Fruit fly (Drosophila melanogaster) whole organism, embryonic: ENCODE measurements around the gene Girdin.

Experiments used
- BEAF-32 ChIP-seq: fragments of 200-800 bp; sonication (Bioruptor generic); optimal IDR thresholded peaks from 3 replicates; lab custom pipeline; 2017; ENCODE audit warnings: missing biosample characterization, missing genetic modification characterization, mild to moderate bottlenecking, moderate library complexity, missing genetic modification reagents
- Bteb2 ChIP-seq: fragments of 200-800 bp; sonication (Bioruptor generic); optimal IDR thresholded peaks from 2 replicates; lab custom pipeline; 2016; ENCODE audit warnings: missing biosample characterization, missing genetic modification characterization
- CG10209 ChIP-seq: fragments of 200-800 bp; sonication (Bioruptor generic); optimal IDR thresholded peaks from 3 replicates; lab custom pipeline; 2017; ENCODE audit warnings: missing biosample characterization, mild to moderate bottlenecking, missing genetic modification characterization, missing genetic modification reagents
- CG10431 ChIP-seq: fragments of 200-800 bp; sonication (Bioruptor generic); optimal IDR thresholded peaks from 3 replicates; lab custom pipeline; 2018; ENCODE audit warnings: missing biosample characterization, mild to moderate bottlenecking, missing genetic modification characterization
- CG11247 ChIP-seq: fragments of 200-800 bp; sonication (Bioruptor generic); IDR thresholded peaks from 2 replicates; pipeline ENCODE4 v1.3.6; 2022; ENCODE audit warnings: missing biosample characterization, missing genetic modification characterization
- CG11456 ChIP-seq: fragments of 200-800 bp; sonication (Bioruptor generic); IDR thresholded peaks from 3 replicates; pipeline ENCODE4 v1.3.6; 2022; ENCODE audit warnings: missing biosample characterization, missing genetic modification characterization
- CG14441 ChIP-seq: fragments of 200-800 bp; sonication (Bioruptor generic); IDR thresholded peaks from 2 replicates; pipeline ENCODE4 v1.3.6; 2022; ENCODE audit warnings: missing biosample characterization, missing genetic modification characterization
- CG18476 ChIP-seq: fragments of 200-800 bp; sonication (Bioruptor generic); optimal IDR thresholded peaks from 2 replicates; lab custom pipeline; 2016; ENCODE audit warnings: missing biosample characterization, mild to moderate bottlenecking, missing genetic modification characterization
- CG2120 ChIP-seq: fragments of 200-800 bp; sonication (Bioruptor generic); optimal IDR thresholded peaks from 3 replicates; lab custom pipeline; 2016; ENCODE audit warnings: missing biosample characterization, missing genetic modification characterization
- CG2199 ChIP-seq: fragments of 200-800 bp; sonication (Bioruptor generic); IDR thresholded peaks from 3 replicates; pipeline ENCODE4 v1.3.6; 2022; ENCODE audit warnings: missing biosample characterization, missing genetic modification characterization
- CG32767 ChIP-seq: fragments of 200-800 bp; sonication (Bioruptor generic); IDR thresholded peaks from 2 replicates; pipeline ENCODE4 v1.3.6; 2022; ENCODE audit warnings: missing biosample characterization, missing genetic modification characterization
- CG3281 ChIP-seq: fragments of 200-800 bp; sonication (Bioruptor generic); optimal IDR thresholded peaks from 3 replicates; lab custom pipeline; 2017; ENCODE audit warnings: missing biosample characterization, mild to moderate bottlenecking, missing genetic modification characterization
- CG34224 ChIP-seq: fragments of 200-800 bp; sonication (Bioruptor generic); IDR thresholded peaks from 3 replicates; pipeline ENCODE4 v1.3.6; 2022; ENCODE audit warnings: missing biosample characterization, missing genetic modification characterization; ENCODE audit not compliant: partially characterized antibody
- CG34422 ChIP-seq: fragments of 200-800 bp; sonication (Bioruptor generic); IDR thresholded peaks from 3 replicates; pipeline ENCODE4 v1.3.6; 2022; ENCODE audit warnings: missing biosample characterization, missing genetic modification characterization
- CG3995 ChIP-seq: fragments of 200-800 bp; sonication (Bioruptor generic); optimal IDR thresholded peaks from 3 replicates; lab custom pipeline; 2016; ENCODE audit warnings: missing biosample characterization, missing genetic modification characterization
- CG4328 ChIP-seq: fragments of 200-800 bp; sonication (Bioruptor generic); optimal IDR thresholded peaks from 3 replicates; lab custom pipeline; 2017; ENCODE audit warnings: missing biosample characterization, missing genetic modification reagents, missing genetic modification characterization
- CG8290 ChIP-seq, 3 experiments: fragments of 200-800 bp; sonication (Bioruptor generic); optimal IDR thresholded peaks; 2 replicates each; lab custom pipeline; 2016 to 2019; ENCODE audit warnings: missing biosample characterization in 3 of 3, missing genetic modification characterization in 3 of 3, mild to moderate bottlenecking in 2 of 3, moderate library complexity in 1 of 3
- CG8478 ChIP-seq: fragments of >200 bp; optimal IDR thresholded peaks from 2 replicates; lab custom pipeline; 2018
- CG8944 ChIP-seq: fragments of 200-800 bp; sonication (Bioruptor generic); optimal IDR thresholded peaks from 3 replicates; lab custom pipeline; 2016; ENCODE audit warnings: missing biosample characterization, missing genetic modification characterization
- CG9727 ChIP-seq: fragments of 200-800 bp; sonication (Bioruptor generic); optimal IDR thresholded peaks from 3 replicates; lab custom pipeline; 2017; ENCODE audit warnings: missing biosample characterization, mild to moderate bottlenecking, missing genetic modification characterization
- CG9876 ChIP-seq: fragments of 200-800 bp; sonication (Bioruptor generic); optimal IDR thresholded peaks from 2 replicates; lab custom pipeline; 2016; ENCODE audit warnings: missing biosample characterization, missing genetic modification characterization
- Camta ChIP-seq: fragments of 200-800 bp; sonication (Bioruptor generic); optimal IDR thresholded peaks from 2 replicates; lab custom pipeline; 2016; ENCODE audit warnings: missing biosample characterization, missing genetic modification characterization
- D19A ChIP-seq: fragments of 200-800 bp; optimal IDR thresholded peaks from 3 replicates; lab custom pipeline; 2019; ENCODE audit warnings: missing biosample characterization, mild to moderate bottlenecking, missing genetic modification characterization, moderate library complexity
- HHEX ChIP-seq: fragments of 200-800 bp; sonication (Bioruptor generic); optimal IDR thresholded peaks from 3 replicates; lab custom pipeline; 2017; ENCODE audit warnings: missing biosample characterization, mild to moderate bottlenecking, missing genetic modification characterization, missing genetic modification reagents
- Hey ChIP-seq: fragments of 200-800 bp; sonication (Bioruptor generic); optimal IDR thresholded peaks from 3 replicates; lab custom pipeline; 2018; ENCODE audit warnings: missing biosample characterization, mild to moderate bottlenecking, missing genetic modification characterization
- Med ChIP-seq: fragments of 200-800 bp; sonication (Bioruptor generic); peaks from one replicate; lab custom pipeline; 2016; ENCODE audit warnings: missing biosample characterization, missing genetic modification characterization, mild to moderate bottlenecking, inconsistent platforms, moderate library complexity
- NC2α ChIP-seq: fragments of 200-800 bp; sonication (Bioruptor generic); optimal IDR thresholded peaks from 2 replicates; lab custom pipeline; 2016; ENCODE audit warnings: missing biosample characterization, missing genetic modification characterization
- chinmo ChIP-seq: fragments of 200-800 bp; sonication (Bioruptor generic); IDR thresholded peaks from 4 replicates; pipeline ENCODE4 v1.3.6; 2022; ENCODE audit warnings: missing biosample characterization, missing genetic modification characterization; ENCODE audit not compliant: partially characterized antibody
- chm ChIP-seq: fragments of 200-800 bp; sonication (Bioruptor generic); IDR thresholded peaks from 2 replicates; pipeline ENCODE4 v1.3.6; 2022; ENCODE audit warnings: missing biosample characterization, missing genetic modification characterization
- ci ChIP-seq: fragments of 200-800 bp; sonication (Bioruptor generic); IDR thresholded peaks from 3 replicates; pipeline ENCODE4 v1.3.6; 2022; ENCODE audit warnings: missing biosample characterization, missing genetic modification characterization
- dan ChIP-seq: fragments of 200-800 bp; sonication (Bioruptor generic); IDR thresholded peaks from 2 replicates; pipeline ENCODE4 v1.3.6; 2022; ENCODE audit warnings: missing biosample characterization, missing genetic modification characterization
- dimm ChIP-seq: fragments of 200-800 bp; sonication (Bioruptor generic); IDR thresholded peaks from 2 replicates; pipeline ENCODE4 v1.3.6; 2022; ENCODE audit warnings: missing biosample characterization, missing genetic modification characterization
- disco-r ChIP-seq: fragments of 200-800 bp; sonication (Bioruptor generic); optimal IDR thresholded peaks from 2 replicates; lab custom pipeline; 2016; ENCODE audit warnings: missing biosample characterization, missing genetic modification characterization
- dmrt11E ChIP-seq: fragments of 200-800 bp; sonication (Bioruptor generic); optimal IDR thresholded peaks from 3 replicates; lab custom pipeline; 2018; ENCODE audit warnings: missing biosample characterization, mild to moderate bottlenecking, missing genetic modification characterization, moderate library complexity
- ftz-f1 ChIP-seq: fragments of 200-800 bp; sonication (Bioruptor generic); optimal IDR thresholded peaks from 2 replicates; lab custom pipeline; 2016; ENCODE audit warnings: missing biosample characterization, missing genetic modification characterization
- gcm2 ChIP-seq: fragments of 200-800 bp; sonication (Bioruptor generic); optimal IDR thresholded peaks from 2 replicates; lab custom pipeline; 2016; ENCODE audit warnings: missing biosample characterization, missing genetic modification characterization
- grn ChIP-seq: fragments of 200-800 bp; sonication (Bioruptor generic); optimal IDR thresholded peaks from 3 replicates; lab custom pipeline; 2017; ENCODE audit warnings: missing biosample characterization, missing genetic modification characterization
- insv ChIP-seq, 2 experiments: fragments of 200-800 bp; sonication (Bioruptor generic); optimal IDR thresholded peaks; 3 replicates each; lab custom pipeline; 2016 to 2018; ENCODE audit warnings: missing biosample characterization in 2 of 2, missing genetic modification characterization in 2 of 2
- lilli ChIP-seq: fragments of 200-800 bp; sonication (Bioruptor generic); optimal IDR thresholded peaks from 3 replicates; lab custom pipeline; 2016; ENCODE audit warnings: missing biosample characterization, missing genetic modification characterization
- lola ChIP-seq, 3 experiments: fragments of >200 bp in 2 of 3; fragments of 200-800 bp in 1 of 3; sonication (Bioruptor generic) in 1 of 3; optimal IDR thresholded peaks; 2 replicates each; lab custom pipeline; 2017 to 2019; ENCODE audit warnings: missing biosample characterization in 3 of 3, missing genetic modification characterization in 3 of 3, mild to moderate bottlenecking in 1 of 3, moderate library complexity in 1 of 3
- phol ChIP-seq: fragments of 200-800 bp; sonication (Bioruptor generic); optimal IDR thresholded peaks from 3 replicates; lab custom pipeline; 2018; ENCODE audit warnings: missing biosample characterization, mild to moderate bottlenecking, missing genetic modification characterization, moderate library complexity
- pita ChIP-seq: fragments of 200-800 bp; sonication (Bioruptor generic); optimal IDR thresholded peaks from 2 replicates; lab custom pipeline; 2017; ENCODE audit warnings: missing biosample characterization, mild to moderate bottlenecking, missing genetic modification characterization
- pzg ChIP-seq: fragments of 200-800 bp; sonication (Bioruptor generic); optimal IDR thresholded peaks from 3 replicates; lab custom pipeline; 2018; ENCODE audit warnings: missing biosample characterization, mild to moderate bottlenecking, missing genetic modification characterization, moderate library complexity
- row ChIP-seq: fragments of 200-800 bp; sonication (Bioruptor generic); IDR thresholded peaks from 3 replicates; pipeline ENCODE4 v1.3.6; 2022; ENCODE audit warnings: missing biosample characterization, missing genetic modification characterization
- sc ChIP-seq, 3 experiments: fragments of >200 bp in 2 of 3; fragments of 200-800 bp in 1 of 3; sonication (Bioruptor generic) in 1 of 3; optimal IDR thresholded peaks; 2 replicates in 2 of 3; 3 replicates in 1 of 3; lab custom pipeline; 2017; ENCODE audit warnings: mild to moderate bottlenecking in 1 of 3, missing biosample characterization in 1 of 3, missing genetic modification characterization in 1 of 3, missing genetic modification reagents in 1 of 3
- sens ChIP-seq: fragments of 200-800 bp; sonication (Bioruptor generic); peaks from one replicate; lab custom pipeline; 2016; ENCODE audit warnings: missing biosample characterization, missing genetic modification characterization
- shn ChIP-seq: fragments of 200-800 bp; sonication (Bioruptor generic); optimal IDR thresholded peaks from 3 replicates; lab custom pipeline; 2016; ENCODE audit warnings: missing biosample characterization, missing genetic modification characterization
- tap ChIP-seq: fragments of 200-800 bp; optimal IDR thresholded peaks from 3 replicates; lab custom pipeline; 2019; ENCODE audit warnings: missing biosample characterization, mild to moderate bottlenecking, missing genetic modification characterization, moderate library complexity
- unc-4 ChIP-seq: fragments of 200-800 bp; sonication (Bioruptor generic); IDR thresholded peaks from 2 replicates; pipeline ENCODE4 v1.3.6; 2022; ENCODE audit warnings: missing biosample characterization, missing genetic modification characterization; ENCODE audit not compliant: partially characterized antibody
- zen2 ChIP-seq: fragments of 200-800 bp; sonication (Bioruptor generic); IDR thresholded peaks from 3 replicates; pipeline ENCODE4 v1.3.6; 2022; ENCODE audit warnings: missing biosample characterization, missing genetic modification characterization; ENCODE audit not compliant: partially characterized antibody

Girdin gene

dm6 chr3L:3194059-3194458 lies 15.3 kb downstream of the Girdin start (continued):
- TF ChIP-seq CG10431 (GFP tag; lab: Kevin White, UChicago): peak; percentile 71
- TF ChIP-seq CG11247: peak; percentile 92
- peak; percentile 96 for TF ChIP-seq sens (GFP tag; lab: Kevin White, UChicago)
- TF ChIP-seq CG32767 (GFP tag; lab: Robert Waterston, UW): peak; percentile 90
- peak; percentile 31 for TF ChIP-seq CG8944 (GFP tag; lab: Kevin White, UChicago)
- TF ChIP-seq CG4328 (GFP tag; lab: Kevin White, UChicago): peak; percentile 47
- TF ChIP-seq CG8478 (lab: Kevin White, UChicago): no peak
- peak; percentile 75 for TF ChIP-seq CG8290 (GFP tag; optimal IDR thresholded peaks at IDR 0.05; lab: Kevin White, UChicago)
- TF ChIP-seq CG8290 (tag; optimal IDR thresholded peaks at IDR 0.05; lab: Kevin White, UChicago): peak in 1 of 2 experiments; percentile 82
- no peak for TF ChIP-seq Hey (tag; lab: Kevin White, UChicago)
- peak; percentile 20 for TF ChIP-seq grn (GFP tag; lab: Kevin White, UChicago)
- no peak for TF ChIP-seq BEAF-32
- TF ChIP-seq Med (GFP tag; lab: Kevin White, UChicago): peak; percentile 91
- TF ChIP-seq CG18476 (GFP tag; lab: Kevin White, UChicago): peak; percentile 86
- no peak for TF ChIP-seq NC2α (GFP tag; lab: Kevin White, UChicago)
- TF ChIP-seq CG10209: peak; percentile 92
- TF ChIP-seq chinmo: no peak
- no peak for TF ChIP-seq ftz-f1 (GFP tag; lab: Kevin White, UChicago)
- TF ChIP-seq CG11456: peak; percentile 91
- TF ChIP-seq dimm: peak; percentile 87
- peak; percentile 95 for TF ChIP-seq chm
- no peak for TF ChIP-seq CG9876 (GFP tag; lab: Kevin White, UChicago)
- peak; percentile 52 for TF ChIP-seq Bteb2
- TF ChIP-seq CG14441: peak; percentile 94
- peak; percentile 81 for TF ChIP-seq lilli (GFP tag; lab: Kevin White, UChicago)
- TF ChIP-seq CG9727: peak; percentile 94
- peak; percentile 94 for TF ChIP-seq HHEX
- peak; percentile 9 for TF ChIP-seq gcm2 (GFP tag; lab: Kevin White, UChicago)
- TF ChIP-seq tap: peak; percentile 92
- TF ChIP-seq CG34422: peak; percentile 97
- TF ChIP-seq Camta (GFP tag; lab: Kevin White, UChicago): peak; percentile 32
- TF ChIP-seq CG34224: no peak
- peak in 1 of 3 experiments; percentile 88 for TF ChIP-seq lola (GFP tag; optimal IDR thresholded peaks at IDR 0.05; lab: Kevin White, UChicago)
- peak in 1 of 2 experiments; percentile 11 for TF ChIP-seq insv (GFP tag; optimal IDR thresholded peaks at IDR 0.05; lab: Kevin White, UChicago)
- TF ChIP-seq pzg (GFP tag; lab: Kevin White, UChicago): peak; percentile 12
- TF ChIP-seq ci (GFP tag; lab: Robert Waterston, UW): peak; percentile 97
- peak; percentile 28 for TF ChIP-seq disco-r (GFP tag; lab: Kevin White, UChicago)
- peak; percentile 36 for TF ChIP-seq CG3995 (GFP tag; lab: Kevin White, UChicago)
- peak; percentile 84 for TF ChIP-seq CG2120 (GFP tag; lab: Kevin White, UChicago)
- TF ChIP-seq CG3281 (GFP tag; lab: Kevin White, UChicago): peak; percentile 93
- peak; percentile 75 for TF ChIP-seq dan (GFP tag; lab: Robert Waterston, UW)
- TF ChIP-seq pita (GFP tag; lab: Kevin White, UChicago): no peak
- TF ChIP-seq shn (GFP tag; lab: Kevin White, UChicago): no peak
- no peak for TF ChIP-seq unc-4
- peak; percentile 92 for TF ChIP-seq phol
- TF ChIP-seq CG2199 (GFP tag; lab: Robert Waterston, UW): peak; percentile 94
- TF ChIP-seq dmrt11E (tag; lab: Kevin White, UChicago): peak; percentile 93
- TF ChIP-seq D19A (tag; lab: Kevin White, UChicago): peak; percentile 93
- no peak for TF ChIP-seq zen2
- TF ChIP-seq row (GFP tag; lab: Robert Waterston, UW): peak; percentile 95
- no peak for TF ChIP-seq sc (optimal IDR thresholded peaks at IDR 0.05; lab: Kevin White, UChicago)
- TF ChIP-seq sc (GFP tag; optimal IDR thresholded peaks at IDR 0.05; lab: Kevin White, UChicago): peak; percentile 91
